Worm (Caenorhabditis elegans): ENCODE data around the gene math-26.

- TF ChIP-seq nhr-11 (tag; optimal IDR thresholded peaks at IDR 0.05) (no peak), ama-1 (optimal IDR thresholded peaks at IDR 0.05) (no peak), fos-1 (tag; optimal IDR thresholded peaks at IDR 0.05) (no peak), nhr-6 (tag; optimal IDR thresholded peaks at IDR 0.05) (no peak), alr-1 (tag; optimal IDR thresholded peaks at IDR 0.05) (no peak), egl-27 (tag; optimal IDR thresholded peaks at IDR 0.05) (no peak), skn-1 (tag; optimal IDR thresholded peaks at IDR 0.05) (no peak), ztf-11 (tag; optimal IDR thresholded peaks at IDR 0.05) (no peak), F13H6.1 (tag; optimal IDR thresholded peaks at IDR 0.05) (no peak), aly-2 (tag; optimal IDR thresholded peaks at IDR 0.05) (no peak), mdl-1 (tag; optimal IDR thresholded peaks at IDR 0.05) (no peak), unc-62 (GFP tag; optimal IDR thresholded peaks at IDR 0.05) (no peak), dmd-4 (tag; optimal IDR thresholded peaks at IDR 0.05) (no peak), lin-39 (tag; optimal IDR thresholded peaks at IDR 0.05) (no peak)
Measured at ce11 chrII:1738844-1739243, 32.6 kb upstream of the math-26 start, which contains the start of the genes irld-9 and irld-33.
